Worm (Caenorhabditis elegans): ENCODE results near the gene C16D9.1.

The C16D9.1 gene

DNA sequence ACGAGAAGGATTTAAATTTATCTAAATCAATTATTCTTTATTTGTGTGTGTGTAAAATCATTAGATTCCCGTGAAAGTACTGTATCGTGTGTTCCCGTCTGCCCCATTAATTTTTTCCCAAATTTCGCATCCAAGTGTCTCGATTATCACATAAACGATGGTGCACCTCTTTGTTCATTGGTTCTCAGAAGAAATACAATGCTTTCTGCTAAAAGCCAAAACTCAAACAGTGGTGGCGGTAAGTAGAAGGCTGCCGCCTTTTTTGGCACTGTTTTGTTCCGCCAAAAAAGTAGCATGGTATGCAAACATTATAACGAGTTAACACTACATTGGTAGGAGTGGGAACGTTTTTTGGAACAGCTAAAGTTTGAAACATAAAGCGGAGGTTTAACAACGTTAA lies 35.7 kb upstream of the C16D9.1 start (continued):
- no peak for TF ChIP-seq nfya-1 (tag; optimal IDR thresholded peaks at IDR 0.05; ENCODE audit: borderline replicate concordance, insufficient read depth)
- no peak for TF ChIP-seq ztf-28 (GFP tag; IDR thresholded peaks at IDR 0.05)
- TF ChIP-seq snpc-1.1 (tag; optimal IDR thresholded peaks at IDR 0.05; ENCODE audit: insufficient read depth): no peak
- no peak for TF ChIP-seq F39B2.1 (GFP tag; IDR thresholded peaks at IDR 0.05)
- TF ChIP-seq aptf-2 (GFP tag; conservative IDR thresholded peaks at IDR 0.05): no peak
- no peak for TF ChIP-seq B0261.1 (tag; optimal IDR thresholded peaks at IDR 0.05)
- no peak for TF ChIP-seq egrh-3 (GFP tag; IDR thresholded peaks at IDR 0.05)
- TF ChIP-seq egl-44 (GFP tag; IDR thresholded peaks at IDR 0.05): no peak
- no peak for TF ChIP-seq atf-7 (tag; optimal IDR thresholded peaks at IDR 0.05)
- TF ChIP-seq sdz-38 (tag; optimal IDR thresholded peaks at IDR 0.05): no peak
- peak; percentile 28; the same call in 1 of the 2 replicates for TF ChIP-seq D2030.7 (GFP tag; IDR thresholded peaks at IDR 0.05)
- TF ChIP-seq ztf-25 (GFP tag; IDR thresholded peaks at IDR 0.05): 0 out of 2 replicates have a peak, but pooled peaks have one; percentile 63
- TF ChIP-seq repo-1 (tag; optimal IDR thresholded peaks at IDR 0.05): no peak
- no peak for TF ChIP-seq nhr-27 (tag; optimal IDR thresholded peaks at IDR 0.05)
- no peak for TF ChIP-seq F23B12.7 (tag; optimal IDR thresholded peaks at IDR 0.05; ENCODE audit: insufficient read depth)
- no peak for TF ChIP-seq pbrm-1 (GFP tag; IDR thresholded peaks at IDR 0.05)
- TF ChIP-seq nhr-90 (tag; optimal IDR thresholded peaks at IDR 0.05): no peak
- TF ChIP-seq mcd-1 (GFP tag; IDR thresholded peaks at IDR 0.05): no peak
- TF ChIP-seq K11D2.4 (GFP tag; IDR thresholded peaks at IDR 0.05): no peak
- TF ChIP-seq Y95B8A.8 (GFP tag; IDR thresholded peaks at IDR 0.05): no peak
- TF ChIP-seq snpc-3.4 (tag; optimal IDR thresholded peaks at IDR 0.05): no peak
- TF ChIP-seq zfh-2 (GFP tag; conservative IDR thresholded peaks at IDR 0.05): no peak
- no peak for TF ChIP-seq F57A8.1 (GFP tag; optimal IDR thresholded peaks at IDR 0.05)
- peak; percentile 36 for TF ChIP-seq him-1 (tag; optimal IDR thresholded peaks at IDR 0.05)
- TF ChIP-seq athp-1 (tag; optimal IDR thresholded peaks at IDR 0.05): peak; percentile 43
- no peak for TF ChIP-seq lag-1 (GFP tag; IDR thresholded peaks at IDR 0.05)
- no peak for TF ChIP-seq nhr-80 (tag; optimal IDR thresholded peaks at IDR 0.05)
- no peak for TF ChIP-seq F57C9.4 (tag; optimal IDR thresholded peaks at IDR 0.05)

DNA sequence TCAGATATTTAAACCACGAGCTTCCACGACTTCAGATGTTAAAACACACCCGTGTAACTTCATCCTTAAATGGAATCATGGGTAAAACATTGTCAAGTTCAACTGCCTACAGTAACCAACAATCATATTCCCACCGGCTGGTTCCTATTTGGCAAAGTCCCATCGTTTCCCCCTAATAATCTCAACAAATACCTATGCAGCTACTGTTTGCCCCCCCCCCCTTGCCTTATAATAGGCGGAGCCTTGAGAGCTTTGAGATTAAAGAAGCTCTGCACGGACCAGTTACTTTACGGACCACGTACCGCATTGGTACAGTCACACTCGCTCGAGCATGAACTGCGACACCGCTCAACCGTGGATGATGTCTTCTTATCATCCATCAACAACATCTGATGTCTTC lies 34.5 kb upstream of the C16D9.1 start, which contains the start of gene pax-1:
Gene pax-1, plus strand, starts transcription at position 301 of the 400 bp plus-strand sequence.
- TF ChIP-seq snpc-3.4 (tag; optimal IDR thresholded peaks at IDR 0.05) (no peak), unc-130 (GFP tag; optimal IDR thresholded peaks at IDR 0.05) (no peak), Y56A3A.18 (GFP tag; IDR thresholded peaks at IDR 0.05) (no peak), nfya-2 (GFP tag; IDR thresholded peaks at IDR 0.05) (no peak)

DNA sequence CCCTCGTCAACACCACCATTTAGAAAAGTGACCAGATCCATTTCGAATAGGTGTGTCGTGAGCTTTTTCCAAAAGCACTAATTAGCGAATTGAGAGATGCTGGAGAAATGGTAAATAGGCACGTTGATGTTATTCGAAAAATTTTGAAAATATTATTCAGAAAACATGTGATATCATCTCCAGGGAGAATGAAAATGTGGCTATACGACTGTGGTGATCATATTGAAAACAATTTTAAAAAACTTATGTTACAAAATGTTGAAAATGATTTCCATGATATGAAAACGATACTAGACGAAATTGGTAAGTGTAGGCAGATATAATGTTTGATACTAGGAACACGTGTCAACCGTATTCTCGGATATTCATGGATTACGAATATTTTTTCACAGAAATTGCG lies 32.3 kb upstream of the C16D9.1 start, which contains the start of gene K07C11.10:
Gene K07C11.10, minus strand, starts transcription at position 101 of the 400 bp plus-strand sequence.
- no peak for TF ChIP-seq tbx-9 (tag; optimal IDR thresholded peaks at IDR 0.05; ENCODE audit: borderline replicate concordance)
- no peak for TF ChIP-seq Y79H2A.3 (GFP tag; conservative IDR thresholded peaks at IDR 0.05)
- no peak for TF ChIP-seq dox-1 (GFP tag; IDR thresholded peaks at IDR 0.05)
- no peak for TF ChIP-seq Y67H2A.10 (GFP tag; conservative IDR thresholded peaks at IDR 0.05)
- no peak for TF ChIP-seq nhr-90 (tag; optimal IDR thresholded peaks at IDR 0.05)
- TF ChIP-seq sdz-38 (tag; optimal IDR thresholded peaks at IDR 0.05): no peak
- TF ChIP-seq pha-4 (tag; optimal IDR thresholded peaks at IDR 0.05): no peak
- TF ChIP-seq die-1 (tag; optimal IDR thresholded peaks at IDR 0.05): no peak
- no peak for TF ChIP-seq lir-1 (GFP tag; conservative IDR thresholded peaks at IDR 0.05)
- no peak for TF ChIP-seq B0035.1 (tag; optimal IDR thresholded peaks at IDR 0.05)
- TF ChIP-seq hlh-12 (tag; optimal IDR thresholded peaks at IDR 0.05): no peak
- TF ChIP-seq nfya-1 (tag; optimal IDR thresholded peaks at IDR 0.05; ENCODE audit: borderline replicate concordance, insufficient read depth): no peak
- TF ChIP-seq atf-7 (tag; optimal IDR thresholded peaks at IDR 0.05): no peak
- no peak for TF ChIP-seq ztf-25 (GFP tag; IDR thresholded peaks at IDR 0.05)
- TF ChIP-seq rpc-1 (optimal IDR thresholded peaks at IDR 0.05): no peak
- no peak for TF ChIP-seq rpc-1 (tag; optimal IDR thresholded peaks at IDR 0.05)
- TF ChIP-seq attf-3 (GFP tag; conservative IDR thresholded peaks at IDR 0.05): no peak
